Worm (Caenorhabditis elegans): Measurements from ENCODE around the gene F48F7.3.

F48F7.3 gene

ce11 chrX:13917121-13917755, 46.1 kb upstream of the F48F7.3 start, which contains the start of gene ekl-5 (continued):
- no peak for TF ChIP-seq nhr-11 (tag; optimal IDR thresholded peaks at IDR 0.05)

ce11 chrX:13918143-13918542, 45.2 kb upstream of the F48F7.3 start:
- TF ChIP-seq nfya-1 (tag; optimal IDR thresholded peaks at IDR 0.05; ENCODE audit: insufficient read depth) (peak; percentile 20), pqm-1 (tag; optimal IDR thresholded peaks at IDR 0.05) (no peak), aly-2 (tag; optimal IDR thresholded peaks at IDR 0.05) (no peak), ceh-16 (tag; optimal IDR thresholded peaks at IDR 0.05) (no peak), fos-1 (tag; optimal IDR thresholded peaks at IDR 0.05) (no peak), daf-12 (tag; optimal IDR thresholded peaks at IDR 0.05) (no peak), nhr-25 (tag; optimal IDR thresholded peaks at IDR 0.05) (no peak), lin-15B (tag; optimal IDR thresholded peaks at IDR 0.05) (peak; percentile 11), egl-27 (tag; optimal IDR thresholded peaks at IDR 0.05) (no peak), unc-39 (tag; optimal IDR thresholded peaks at IDR 0.05) (no peak), ceh-9 (tag; optimal IDR thresholded peaks at IDR 0.05) (no peak), nhr-23 (tag; optimal IDR thresholded peaks at IDR 0.05) (peak; percentile 14)

ce11 chrX:13920374-13920986, 42.8 kb upstream of the F48F7.3 start:
- TF ChIP-seq nhr-237 (tag; optimal IDR thresholded peaks at IDR 0.05) (no peak), egl-5 (tag; optimal IDR thresholded peaks at IDR 0.05) (no peak), nhr-23 (tag; optimal IDR thresholded peaks at IDR 0.05) (peak; percentile 86), lsy-12 (tag; optimal IDR thresholded peaks at IDR 0.05) (no peak), elt-3 (tag; optimal IDR thresholded peaks at IDR 0.05) (peak in 2 of 3 experiments; percentile 81 to 82), unc-39 (tag; optimal IDR thresholded peaks at IDR 0.05) (no peak), jun-1 (tag; optimal IDR thresholded peaks at IDR 0.05) (no peak), egl-27 (tag; optimal IDR thresholded peaks at IDR 0.05) (no peak), skn-1 (tag; optimal IDR thresholded peaks at IDR 0.05) (no peak), sea-2 (GFP tag; optimal IDR thresholded peaks at IDR 0.05) (no peak), fkh-2 (tag; optimal IDR thresholded peaks at IDR 0.05) (no peak), zag-1 (tag; optimal IDR thresholded peaks at IDR 0.05) (no peak), lin-39 (tag; optimal IDR thresholded peaks at IDR 0.05) (no peak), pqm-1 (tag; optimal IDR thresholded peaks at IDR 0.05) (no peak), nfya-1 (tag; optimal IDR thresholded peaks at IDR 0.05; ENCODE audit: insufficient read depth) (peak; percentile 63), snpc-4 (tag; optimal IDR thresholded peaks at IDR 0.05) (no peak), nhr-67 (tag; optimal IDR thresholded peaks at IDR 0.05) (no peak), ztf-4 (tag; optimal IDR thresholded peaks at IDR 0.05) (no peak), fkh-10 (GFP tag; optimal IDR thresholded peaks at IDR 0.05) (no peak), ceh-16 (tag; optimal IDR thresholded peaks at IDR 0.05) (no peak), nhr-28 (tag; optimal IDR thresholded peaks at IDR 0.05) (no peak), hmg-11 (tag; optimal IDR thresholded peaks at IDR 0.05) (peak; percentile 32), lin-15B (tag; optimal IDR thresholded peaks at IDR 0.05) (no peak), ama-1 (optimal IDR thresholded peaks at IDR 0.05) (no peak), mml-1 (tag; optimal IDR thresholded peaks at IDR 0.05) (no peak), nhr-12 (tag; optimal IDR thresholded peaks at IDR 0.05) (no peak), nhr-77 (tag; optimal IDR thresholded peaks at IDR 0.05) (no peak), nhr-25 (tag; optimal IDR thresholded peaks at IDR 0.05) (peak; percentile 98), nhr-43 (tag; optimal IDR thresholded peaks at IDR 0.05; ENCODE audit: poor library complexity, severe bottlenecking) (peak; percentile 55), ceh-28 (tag; optimal IDR thresholded peaks at IDR 0.05) (no peak), nhr-76 (tag; optimal IDR thresholded peaks at IDR 0.05) (no peak), ceh-9 (tag; optimal IDR thresholded peaks at IDR 0.05) (no peak), eor-1 (tag; optimal IDR thresholded peaks at IDR 0.05) (no peak), elt-2 (tag; optimal IDR thresholded peaks at IDR 0.05) (no peak), R02D3.7 (tag; optimal IDR thresholded peaks at IDR 0.05) (no peak), aly-2 (tag; optimal IDR thresholded peaks at IDR 0.05) (no peak), elt-1 (tag; optimal IDR thresholded peaks at IDR 0.05) (no peak)
